Worm (Caenorhabditis elegans): ENCODE results near the gene sre-39.

Gene sre-39

ce11 chrII:4698266-4698771 is 11.3 kb downstream of the sre-39 start, which contains the start of the genes rpn-5 and scc-1:
rpn-5 (minus strand) TSS chrII:4698427.
scc-1 (plus strand) TSS chrII:4698721.
- TF ChIP-seq F44E2.7 (GFP tag; IDR thresholded peaks at IDR 0.05), result no peak
- peak; percentile 33 for TF ChIP-seq rbr-2 (tag; optimal IDR thresholded peaks at IDR 0.05)
- peak; percentile 73 for TF ChIP-seq mes-2 (tag; optimal IDR thresholded peaks at IDR 0.05; ENCODE audit: poor library complexity, severe bottlenecking)
- peak; percentile 54 for TF ChIP-seq nhr-11 (tag; optimal IDR thresholded peaks at IDR 0.05)
- TF ChIP-seq nhr-6 (tag; optimal IDR thresholded peaks at IDR 0.05), result peak; percentile 53
- TF ChIP-seq cey-2 (tag; optimal IDR thresholded peaks at IDR 0.05; ENCODE audit: borderline replicate concordance, insufficient read depth), result no peak
- no peak for TF ChIP-seq F26F4.8 (GFP tag; conservative IDR thresholded peaks at IDR 0.05)
- peak; percentile 71 for TF ChIP-seq lin-38 (GFP tag; IDR thresholded peaks at IDR 0.05)
- TF ChIP-seq nhr-42 (GFP tag; IDR thresholded peaks at IDR 0.05), result no peak
- no peak for TF ChIP-seq nhr-48 (tag; optimal IDR thresholded peaks at IDR 0.05)
- TF ChIP-seq unc-62 (GFP tag; optimal IDR thresholded peaks at IDR 0.05 in 1 of 2), result peak in 1 of 2 experiments; percentile 83
- no peak for TF ChIP-seq unc-62 (tag; optimal IDR thresholded peaks at IDR 0.05)
- no peak for TF ChIP-seq tag-97 (GFP tag; IDR thresholded peaks at IDR 0.05)
- no peak for TF ChIP-seq nhr-41 (GFP tag; IDR thresholded peaks at IDR 0.05)
- TF ChIP-seq nhr-28 (tag; optimal IDR thresholded peaks at IDR 0.05), result peak; percentile 31
- TF ChIP-seq ZK546.5 (tag; optimal IDR thresholded peaks at IDR 0.05), result peak in 1 of 2 experiments; percentile 36
- TF ChIP-seq daf-8 (GFP tag; IDR thresholded peaks at IDR 0.05), result no peak
- TF ChIP-seq daf-16 (GFP tag; optimal IDR thresholded peaks at IDR 0.05), result no peak
- TF ChIP-seq daf-16 (tag; optimal IDR thresholded peaks at IDR 0.05), result peak; percentile 62
- no peak for TF ChIP-seq ceh-62 (tag; optimal IDR thresholded peaks at IDR 0.05)
- TF ChIP-seq nhr-237 (tag; optimal IDR thresholded peaks at IDR 0.05), result no peak
- TF ChIP-seq lin-13 (GFP tag; optimal IDR thresholded peaks at IDR 0.05), result peak; percentile 46
- TF ChIP-seq zip-2 (tag; optimal IDR thresholded peaks at IDR 0.05), result no peak
- TF ChIP-seq pha-4 (GFP tag; IDR thresholded peaks at IDR 0.05), result no peak
- TF ChIP-seq pha-4 (tag; optimal IDR thresholded peaks at IDR 0.05), result no peak
- TF ChIP-seq duxl-1 (tag; optimal IDR thresholded peaks at IDR 0.05; ENCODE audit: poor library complexity), result peak; percentile 25
- TF ChIP-seq dpl-1 (GFP tag; optimal IDR thresholded peaks at IDR 0.05), result peak; percentile 92
- TF ChIP-seq hlh-30 (tag; optimal IDR thresholded peaks at IDR 0.05; ENCODE audit: insufficient read depth), result peak; percentile 63
- TF ChIP-seq zag-1 (tag; optimal IDR thresholded peaks at IDR 0.05), result no peak
- TF ChIP-seq hif-1 (tag; optimal IDR thresholded peaks at IDR 0.05), result peak in 1 of 2 experiments; percentile 22
- TF ChIP-seq D1046.2 (GFP tag; IDR thresholded peaks at IDR 0.05), result peak; percentile 98
- TF ChIP-seq egl-43 (GFP tag; IDR thresholded peaks at IDR 0.05), result no peak
- peak; percentile 94 to 99 for TF ChIP-seq lsy-2 (tag; optimal IDR thresholded peaks at IDR 0.05)
- peak; percentile 48 for TF ChIP-seq dve-1 (tag; optimal IDR thresholded peaks at IDR 0.05; ENCODE audit: insufficient read depth)
- TF ChIP-seq pqm-1 (tag; optimal IDR thresholded peaks at IDR 0.05), result no peak
- TF ChIP-seq nhr-25 (tag; optimal IDR thresholded peaks at IDR 0.05; ENCODE audit: borderline replicate concordance, insufficient read depth), result peak; percentile 27
- TF ChIP-seq F10B5.3 (tag; optimal IDR thresholded peaks at IDR 0.05), result no peak
- TF ChIP-seq nhr-102 (tag; optimal IDR thresholded peaks at IDR 0.05), result peak; percentile 14
- no peak for TF ChIP-seq snpc-4 (tag; optimal IDR thresholded peaks at IDR 0.05)
- no peak for TF ChIP-seq ceh-82 (tag; optimal IDR thresholded peaks at IDR 0.05)
- TF ChIP-seq mep-1 (tag; optimal IDR thresholded peaks at IDR 0.05), result peak; percentile 67
- peak; percentile 50 for TF ChIP-seq hlh-11 (tag; optimal IDR thresholded peaks at IDR 0.05)
